Worm (Caenorhabditis elegans) whole organism, mixed stage, embryonic: Measurements from ENCODE around the gene acr-15.
A peak's percentile ranks its signal among the peaks of the same experiment; 100 is the strongest.
"Not testable (repeated sequence)": the region's sequence is repeated elsewhere in the genome, so short reads cannot be mapped to it uniquely, and the experiment has no call there.

Source experiments
- nhr-2 ChIP-seq: fragments of 150-350 bp; optimal IDR thresholded peaks from 2 replicates; lab custom pipeline; 2014; ENCODE audit warnings: missing biosample characterization, missing genetic modification characterization
- pha-4 ChIP-seq: fragments of 150-350 bp; optimal IDR thresholded peaks from 2 replicates; lab custom pipeline; 2018; ENCODE audit warnings: missing biosample characterization, missing genetic modification reagents, missing genetic modification characterization

- TF ChIP-seq pha-4 (tag; lab: Kevin White, UChicago) = peak; percentile 1
- TF ChIP-seq nhr-2 (tag; lab: Kevin White, UChicago) = not testable (repeated sequence)
Measured at ce11 chrV:8534534-8535283, 17.8 kb upstream of the acr-15 start, which contains the start of the genes his-6 and his-5.
